Worm (Caenorhabditis elegans) whole organism, midembryonic: ENCODE results near the gene pro-3.

Experiments
- T22C8.4 ChIP-seq: fragments of 200-800 bp; sonication (Bioruptor generic); IDR thresholded peaks from 2 replicates; pipeline ENCODE4 v1.3.6; 2022; ENCODE audit warnings: missing genetic modification characterization, missing compliant biosample characterization
- cog-1 ChIP-seq: sonication (generic microtip); optimal IDR thresholded peaks from 2 replicates; lab custom pipeline; 2016; ENCODE audit warnings: missing genetic modification characterization, missing compliant biosample characterization
- flt-1 ChIP-seq: fragments of 200-800 bp; sonication (Bioruptor generic); IDR thresholded peaks from 2 replicates; pipeline ENCODE4 v1.3.6; 2022; ENCODE audit warnings: missing genetic modification characterization, missing compliant biosample characterization
- klf-2 ChIP-seq: fragments of 200-800 bp; sonication (Bioruptor generic); conservative IDR thresholded peaks from 2 replicates; pipeline ENCODE4 v1.3.6; 2022; ENCODE audit warnings: missing genetic modification reagents, missing genetic modification characterization, missing compliant biosample characterization
- ref-1 ChIP-seq: fragments of 200-800 bp; sonication (Bioruptor generic); conservative IDR thresholded peaks from 2 replicates; pipeline ENCODE4 v1.3.6; 2022; ENCODE audit warnings: missing genetic modification reagents, missing genetic modification characterization, missing compliant biosample characterization
- tab-1 ChIP-seq: fragments of 200-800 bp; sonication (Bioruptor generic); IDR thresholded peaks from 2 replicates; pipeline ENCODE4 v1.3.6; 2022; ENCODE audit warnings: missing genetic modification characterization, missing compliant biosample characterization
- ztf-29 ChIP-seq: fragments of 200-800 bp; sonication (Bioruptor generic); IDR thresholded peaks from 2 replicates; pipeline ENCODE4 v1.3.6; 2022; ENCODE audit warnings: missing genetic modification reagents, missing genetic modification characterization, missing compliant biosample characterization

ce11 chrV:19119260-19119659, 1.0 kb upstream of the pro-3 start, which contains the start of gene Y39B6A.13:
- TF ChIP-seq tab-1 (GFP tag; lab: Robert Waterston, UW) (no peak), ztf-29 (no peak), flt-1 (GFP tag; lab: Robert Waterston, UW) (no peak), klf-2 (no peak), T22C8.4 (GFP tag; lab: Robert Waterston, UW) (peak; percentile 43; the same call in 1 of the 2 replicates), cog-1 (tag; lab: Kevin White, UChicago) (no peak), ref-1 (GFP tag; lab: Robert Waterston, UW) (no peak)
